Worm (Caenorhabditis elegans) whole organism, L2 larva: ENCODE measurements around the gene golg-4.

Experiments
- ceh-16 ChIP-seq: fragments of 150-350 bp; optimal IDR thresholded peaks from 2 replicates; lab custom pipeline; 2014; ENCODE audit warnings: missing biosample characterization, missing genetic modification characterization
- crh-2 ChIP-seq: sonication (generic microtip); optimal IDR thresholded peaks from 2 replicates; lab custom pipeline; 2017; ENCODE audit warnings: missing biosample characterization, missing genetic modification characterization
- egl-27 ChIP-seq: sonication (generic microtip); optimal IDR thresholded peaks from 3 replicates; lab custom pipeline; 2017; ENCODE audit warnings: missing biosample characterization, missing genetic modification reagents, missing genetic modification characterization
- elt-1 ChIP-seq: fragments of 150-350 bp; optimal IDR thresholded peaks from 2 replicates; lab custom pipeline; 2014; ENCODE audit warnings: missing biosample characterization, missing genetic modification characterization
- mab-5 ChIP-seq: fragments of 150-350 bp; optimal IDR thresholded peaks from 2 replicates; lab custom pipeline; 2014; ENCODE audit warnings: missing biosample characterization, missing genetic modification characterization
- nhr-25 ChIP-seq: fragments of 150-350 bp; sonication (generic microtip); optimal IDR thresholded peaks from 3 replicates; lab custom pipeline; 2014; ENCODE audit warnings: missing biosample characterization, missing genetic modification characterization
- snpc-4 ChIP-seq: fragments of 150-350 bp; optimal IDR thresholded peaks from 2 replicates; lab custom pipeline; 2014; ENCODE audit warnings: missing biosample characterization, missing genetic modification characterization
- unc-62 ChIP-seq: fragments of 150-350 bp; optimal IDR thresholded peaks from 2 replicates; lab custom pipeline; 2014; ENCODE audit warnings: missing biosample characterization, missing genetic modification reagents, missing genetic modification characterization

DNA sequence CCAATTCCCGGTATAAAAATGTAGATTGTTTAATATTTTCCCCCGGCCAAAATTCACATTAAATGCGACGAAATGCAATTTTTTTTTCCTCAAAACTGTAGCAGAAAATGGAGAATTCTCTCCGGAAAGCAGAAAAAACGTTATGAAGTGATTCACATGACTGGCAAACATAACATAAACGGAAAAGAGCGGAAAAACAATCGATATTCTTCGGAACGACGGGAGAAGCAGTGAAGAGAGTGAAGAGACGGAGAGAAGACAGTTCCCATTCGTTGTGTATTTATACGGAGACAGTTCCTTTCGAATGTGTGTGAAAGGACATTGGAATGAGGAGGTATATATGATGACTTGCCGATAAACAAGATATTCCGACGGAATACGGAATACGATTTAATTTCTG, 10.3 kb upstream of the golg-4 start:
- TF ChIP-seq mab-5, result no peak
- no peak for TF ChIP-seq snpc-4
- no peak for TF ChIP-seq elt-1 (tag; lab: Kevin White, UChicago)
- no peak for TF ChIP-seq crh-2 (tag; lab: Kevin White, UChicago)
- no peak for TF ChIP-seq unc-62 (GFP tag; lab: Kevin White, UChicago)
- TF ChIP-seq egl-27 (tag; lab: Kevin White, UChicago), result no peak
- no peak for TF ChIP-seq nhr-25 (tag; lab: Kevin White, UChicago)
- no peak for TF ChIP-seq ceh-16
